Worm (Caenorhabditis elegans): ENCODE data around the gene C50D2.7.

The C50D2.7 gene

ce11 chrII:116916-117315 lies 21.8 kb upstream of the C50D2.7 start, which contains the start of gene srt-54:
Gene srt-54 (plus strand): TSS chrII:117216.
- TF ChIP-seq dox-1 (GFP tag; IDR thresholded peaks at IDR 0.05): no peak
- no peak for TF ChIP-seq rpc-1 (optimal IDR thresholded peaks at IDR 0.05)
- TF ChIP-seq rpc-1 (tag; optimal IDR thresholded peaks at IDR 0.05): no peak
- TF ChIP-seq sea-2 (GFP tag; IDR thresholded peaks at IDR 0.05): no peak
- TF ChIP-seq hlh-12 (tag; optimal IDR thresholded peaks at IDR 0.05): no peak
- TF ChIP-seq nhr-179 (tag; optimal IDR thresholded peaks at IDR 0.05): no peak
- TF ChIP-seq hmg-20 (GFP tag; IDR thresholded peaks at IDR 0.05): no peak
- no peak for TF ChIP-seq ceh-40 (GFP tag; IDR thresholded peaks at IDR 0.05)
- TF ChIP-seq tbp1 (GFP tag; optimal IDR thresholded peaks at IDR 0.05): no peak
- no peak for TF ChIP-seq lin-35 (GFP tag; optimal IDR thresholded peaks at IDR 0.05)
- no peak for TF ChIP-seq somi-1 (GFP tag; optimal IDR thresholded peaks at IDR 0.05)
- no peak for TF ChIP-seq cebp-2 (GFP tag; IDR thresholded peaks at IDR 0.05)
- TF ChIP-seq ceh-58 (GFP tag; IDR thresholded peaks at IDR 0.05): no peak
- TF ChIP-seq lin-54 (GFP tag; optimal IDR thresholded peaks at IDR 0.05): no peak
- TF ChIP-seq dpl-1 (GFP tag; optimal IDR thresholded peaks at IDR 0.05): no peak
- no peak for TF ChIP-seq ztf-3 (GFP tag; optimal IDR thresholded peaks at IDR 0.05)
- no peak for TF ChIP-seq Y53F4B.3 (GFP tag; IDR thresholded peaks at IDR 0.05)
- no peak for TF ChIP-seq Y56A3A.18 (GFP tag; IDR thresholded peaks at IDR 0.05)

ce11 chrII:112231-112630 lies 17.2 kb upstream of the C50D2.7 start:
- TF ChIP-seq rpc-1 (optimal IDR thresholded peaks at IDR 0.05): no peak
- TF ChIP-seq rpc-1 (tag; optimal IDR thresholded peaks at IDR 0.05): no peak
- no peak for TF ChIP-seq D2030.7 (GFP tag; IDR thresholded peaks at IDR 0.05)
- TF ChIP-seq ztf-28 (GFP tag; IDR thresholded peaks at IDR 0.05): no peak
- no peak for TF ChIP-seq dox-1 (GFP tag; IDR thresholded peaks at IDR 0.05)
- no peak for TF ChIP-seq nhr-179 (tag; optimal IDR thresholded peaks at IDR 0.05)
- TF ChIP-seq chd-7 (tag; optimal IDR thresholded peaks at IDR 0.05): no peak
- TF ChIP-seq mes-4 (tag; optimal IDR thresholded peaks at IDR 0.05): no peak
- TF ChIP-seq lsy-27 (tag; optimal IDR thresholded peaks at IDR 0.05; ENCODE audit: borderline replicate concordance, insufficient read depth): no peak
- no peak for TF ChIP-seq B0336.3 (GFP tag; IDR thresholded peaks at IDR 0.05)
- TF ChIP-seq T26A5.8 (tag; optimal IDR thresholded peaks at IDR 0.05): no peak
- no peak for TF ChIP-seq mel-28 (tag; optimal IDR thresholded peaks at IDR 0.05; ENCODE audit: borderline replicate concordance)
- TF ChIP-seq egl-44 (GFP tag; IDR thresholded peaks at IDR 0.05): no peak
- TF ChIP-seq gei-17 (GFP tag; optimal IDR thresholded peaks at IDR 0.05): no peak
- no peak for TF ChIP-seq ceh-58 (GFP tag; IDR thresholded peaks at IDR 0.05)
- no peak for TF ChIP-seq nhr-120 (GFP tag; IDR thresholded peaks at IDR 0.05)
- no peak for TF ChIP-seq B0261.1 (tag; optimal IDR thresholded peaks at IDR 0.05)
- no peak for TF ChIP-seq F33H1.4 (GFP tag; IDR thresholded peaks at IDR 0.05)
- TF ChIP-seq lin-26 (GFP tag; IDR thresholded peaks at IDR 0.05): no peak
- no peak for TF ChIP-seq C17E4.6 (GFP tag; IDR thresholded peaks at IDR 0.05)
- TF ChIP-seq dpl-1 (GFP tag; optimal IDR thresholded peaks at IDR 0.05): no peak

ce11 chrII:111267-111666 lies 16.2 kb upstream of the C50D2.7 start, which contains the start of gene C50D2.1:
Gene C50D2.1 (plus strand): TSS chrII:111567.
- TF ChIP-seq nfya-1 (tag; optimal IDR thresholded peaks at IDR 0.05; ENCODE audit: borderline replicate concordance, insufficient read depth) (no peak), nhr-179 (tag; optimal IDR thresholded peaks at IDR 0.05) (no peak), lin-35 (GFP tag; optimal IDR thresholded peaks at IDR 0.05) (no peak), F49E8.2 (tag; optimal IDR thresholded peaks at IDR 0.05; ENCODE audit: insufficient read depth) (no peak), snpc-3.4 (tag; optimal IDR thresholded peaks at IDR 0.05) (no peak)

All from whole organism, young adult.